Worm (Caenorhabditis elegans) whole organism, midembryonic: ENCODE measurements around the gene Y38E10A.8.

Source experiments
- T22C8.4 ChIP-seq: fragments of 200-800 bp; sonication (Bioruptor generic); IDR thresholded peaks from 2 replicates; pipeline ENCODE4 v1.3.6; 2022; ENCODE audit warnings: missing genetic modification characterization, missing compliant biosample characterization
- cog-1 ChIP-seq: sonication (generic microtip); optimal IDR thresholded peaks from 2 replicates; lab custom pipeline; 2016; ENCODE audit warnings: missing genetic modification characterization, missing compliant biosample characterization
- flt-1 ChIP-seq: fragments of 200-800 bp; sonication (Bioruptor generic); IDR thresholded peaks from 2 replicates; pipeline ENCODE4 v1.3.6; 2022; ENCODE audit warnings: missing genetic modification characterization, missing compliant biosample characterization
- klf-2 ChIP-seq: fragments of 200-800 bp; sonication (Bioruptor generic); conservative IDR thresholded peaks from 2 replicates; pipeline ENCODE4 v1.3.6; 2022; ENCODE audit warnings: missing genetic modification reagents, missing genetic modification characterization, missing compliant biosample characterization
- med-1 ChIP-seq: sonication (generic microtip); optimal IDR thresholded peaks from 2 replicates; lab custom pipeline; 2017; ENCODE audit warnings: missing genetic modification characterization, mild to moderate bottlenecking, missing compliant biosample characterization, antibody characterized with exemption, missing genetic modification reagents; ENCODE audit not compliant: insufficient read depth
- ref-1 ChIP-seq: fragments of 200-800 bp; sonication (Bioruptor generic); conservative IDR thresholded peaks from 2 replicates; pipeline ENCODE4 v1.3.6; 2022; ENCODE audit warnings: missing genetic modification reagents, missing genetic modification characterization, missing compliant biosample characterization
- tab-1 ChIP-seq: fragments of 200-800 bp; sonication (Bioruptor generic); IDR thresholded peaks from 2 replicates; pipeline ENCODE4 v1.3.6; 2022; ENCODE audit warnings: missing genetic modification characterization, missing compliant biosample characterization
- ztf-23 ChIP-seq: fragments of 200-800 bp; sonication (Bioruptor generic); IDR thresholded peaks from 2 replicates; pipeline ENCODE4 v1.3.6; 2022; ENCODE audit warnings: missing genetic modification reagents, missing genetic modification characterization, missing compliant biosample characterization
- ztf-29 ChIP-seq: fragments of 200-800 bp; sonication (Bioruptor generic); IDR thresholded peaks from 2 replicates; pipeline ENCODE4 v1.3.6; 2022; ENCODE audit warnings: missing genetic modification reagents, missing genetic modification characterization, missing compliant biosample characterization

Gene Y38E10A.8

ce11 chrII:12606900-12607299 lies at the start of gene Y38E10A.8:
Gene Y38E10A.8 (plus strand): TSS chrII:12607200.
- TF ChIP-seq klf-2 (GFP tag; lab: Robert Waterston, UW), result no peak
- TF ChIP-seq T22C8.4, result no peak
- TF ChIP-seq med-1 (GFP tag; lab: Kevin White, UChicago), result no peak

- no peak for TF ChIP-seq tab-1 (GFP tag; lab: Robert Waterston, UW)
- TF ChIP-seq ref-1, result no peak
- TF ChIP-seq T22C8.4, result no peak
- no peak for TF ChIP-seq klf-2 (GFP tag; lab: Robert Waterston, UW)
- no peak for TF ChIP-seq cog-1 (tag; lab: Kevin White, UChicago)
- no peak for TF ChIP-seq ztf-29 (GFP tag; lab: Robert Waterston, UW)
- no peak for TF ChIP-seq ztf-23 (GFP tag; lab: Robert Waterston, UW)
- TF ChIP-seq flt-1 (GFP tag; lab: Robert Waterston, UW), result no peak
These were observed 46.8 kb upstream of the Y38E10A.8 start, which contains the start of gene F49C5.12 for ce11 chrII:12560210-12560609. Gene F49C5.12 (minus strand): TSS chrII:12560310.

DNA sequence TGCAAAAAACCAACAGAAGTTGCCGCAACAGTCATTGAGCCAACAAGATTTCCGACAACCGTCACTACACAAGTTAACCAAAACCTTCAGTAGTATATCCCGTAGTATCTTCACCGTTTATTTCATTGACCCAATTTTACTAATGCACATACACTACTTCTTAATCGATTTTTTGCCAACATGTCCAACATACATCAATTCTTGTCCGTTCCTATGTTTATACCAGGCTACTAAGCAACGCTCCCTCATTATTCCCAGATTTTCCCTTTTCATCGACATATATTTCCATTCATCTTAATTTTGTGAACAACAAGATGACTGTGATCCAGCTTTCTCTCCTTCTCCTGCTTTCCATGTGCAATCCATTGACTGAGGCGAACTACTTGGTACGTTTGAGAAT lies 41.1 kb upstream of the Y38E10A.8 start, which contains the start of gene F49C5.7:
TSS of gene F49C5.7 (plus strand) at position 301 of the 400 bp plus-strand sequence.
- no peak for TF ChIP-seq klf-2 (GFP tag; lab: Robert Waterston, UW)
- TF ChIP-seq med-1 (GFP tag; lab: Kevin White, UChicago), result no peak
- TF ChIP-seq ztf-23 (GFP tag; lab: Robert Waterston, UW), result no peak
- TF ChIP-seq T22C8.4, result no peak
- TF ChIP-seq cog-1 (tag; lab: Kevin White, UChicago), result no peak
- no peak for TF ChIP-seq tab-1 (GFP tag; lab: Robert Waterston, UW)
- no peak for TF ChIP-seq flt-1 (GFP tag; lab: Robert Waterston, UW)
- no peak for TF ChIP-seq ref-1
- TF ChIP-seq ztf-29 (GFP tag; lab: Robert Waterston, UW), result no peak

ce11 chrII:12570523-12570922 lies 36.5 kb upstream of the Y38E10A.8 start, which contains the start of gene Y38E10A.1:
Gene Y38E10A.1 (minus strand): TSS chrII:12570623.
- TF ChIP-seq T22C8.4, result no peak
- no peak for TF ChIP-seq klf-2 (GFP tag; lab: Robert Waterston, UW)
- TF ChIP-seq ref-1, result no peak
- TF ChIP-seq ztf-29 (GFP tag; lab: Robert Waterston, UW), result no peak
- no peak for TF ChIP-seq tab-1 (GFP tag; lab: Robert Waterston, UW)
- TF ChIP-seq med-1 (GFP tag; lab: Kevin White, UChicago), result no peak
- no peak for TF ChIP-seq ztf-23 (GFP tag; lab: Robert Waterston, UW)

- TF ChIP-seq med-1 (GFP tag; lab: Kevin White, UChicago), result no peak
- TF ChIP-seq tab-1 (GFP tag; lab: Robert Waterston, UW), result no peak
- TF ChIP-seq klf-2 (GFP tag; lab: Robert Waterston, UW), result no peak
- no peak for TF ChIP-seq ref-1
- no peak for TF ChIP-seq cog-1 (tag; lab: Kevin White, UChicago)
- TF ChIP-seq T22C8.4, result no peak
- TF ChIP-seq ztf-29 (GFP tag; lab: Robert Waterston, UW), result no peak
- no peak for TF ChIP-seq ztf-23 (GFP tag; lab: Robert Waterston, UW)
- TF ChIP-seq flt-1 (GFP tag; lab: Robert Waterston, UW), result no peak
These were observed 34.2 kb upstream of the Y38E10A.8 start, which contains the start of gene Y38E10A.35 for ce11 chrII:12572760-12573159. Gene Y38E10A.35 (minus strand): TSS chrII:12572860.

DNA sequence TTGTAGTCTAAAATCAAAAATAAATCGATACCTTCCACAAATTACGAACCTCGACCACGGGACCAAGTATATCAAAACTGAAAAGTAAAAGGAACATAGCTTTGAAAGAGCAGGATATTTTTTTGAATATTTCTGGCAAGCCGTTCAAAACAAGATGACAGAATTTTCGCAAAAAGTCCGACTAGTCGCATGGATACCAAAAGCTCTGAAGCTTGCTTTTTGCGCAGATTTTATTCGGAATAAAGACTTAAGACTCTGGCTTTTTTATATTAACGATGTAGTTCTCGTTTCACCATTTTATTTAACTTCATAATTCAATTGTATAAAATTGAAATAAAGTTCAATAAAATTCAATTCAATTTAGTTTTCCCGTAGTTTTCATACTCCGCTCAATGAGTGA lies 33.5 kb upstream of the Y38E10A.8 start, which contains the start of gene Y38E10A.2:
TSS of gene Y38E10A.2 (minus strand) at position 101 of the 400 bp plus-strand sequence.
- TF ChIP-seq tab-1 (GFP tag; lab: Robert Waterston, UW) (no peak), ref-1 (no peak), med-1 (GFP tag; lab: Kevin White, UChicago) (no peak), ztf-23 (GFP tag; lab: Robert Waterston, UW) (no peak), flt-1 (GFP tag; lab: Robert Waterston, UW) (no peak), T22C8.4 (no peak), klf-2 (GFP tag; lab: Robert Waterston, UW) (no peak), cog-1 (tag; lab: Kevin White, UChicago) (no peak), ztf-29 (GFP tag; lab: Robert Waterston, UW) (no peak)

- no peak for TF ChIP-seq ref-1
- no peak for TF ChIP-seq ztf-29 (GFP tag; lab: Robert Waterston, UW)
- no peak for TF ChIP-seq ztf-23 (GFP tag; lab: Robert Waterston, UW)
- no peak for TF ChIP-seq tab-1 (GFP tag; lab: Robert Waterston, UW)
- no peak for TF ChIP-seq flt-1 (GFP tag; lab: Robert Waterston, UW)
- no peak for TF ChIP-seq klf-2 (GFP tag; lab: Robert Waterston, UW)
- TF ChIP-seq cog-1 (tag; lab: Kevin White, UChicago), result no peak
- TF ChIP-seq med-1 (GFP tag; lab: Kevin White, UChicago), result no peak
- TF ChIP-seq T22C8.4, result no peak
These were observed 32.3 kb upstream of the Y38E10A.8 start, which contains the start of gene Y38E10A.3 for ce11 chrII:12574668-12575067. Gene Y38E10A.3 (minus strand): TSS chrII:12574768.

DNA sequence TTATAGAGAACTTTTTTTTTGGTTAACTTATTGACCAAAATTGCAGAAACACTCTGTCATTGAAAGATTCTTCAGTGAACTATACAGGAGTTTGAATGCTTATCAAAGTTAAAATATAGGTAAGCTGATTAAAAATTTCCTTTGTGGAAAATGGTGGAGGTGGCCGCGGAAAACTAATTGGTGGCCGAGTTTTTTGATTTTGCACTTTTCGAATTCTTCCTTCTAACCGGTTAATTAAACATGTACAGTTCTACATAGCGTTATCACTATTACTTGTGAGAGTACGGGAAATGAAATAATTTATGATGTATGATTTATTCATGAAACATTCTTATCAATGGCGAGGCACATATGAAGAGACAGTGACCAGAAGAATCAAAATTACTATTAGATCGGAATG lies 29.2 kb upstream of the Y38E10A.8 start, which contains the start of gene clec-8:
TSS of gene clec-8 (minus strand) at position 308 of the 400 bp plus-strand sequence.
- no peak for TF ChIP-seq ref-1
- no peak for TF ChIP-seq ztf-23 (GFP tag; lab: Robert Waterston, UW)
- TF ChIP-seq flt-1 (GFP tag; lab: Robert Waterston, UW), result no peak
- TF ChIP-seq tab-1 (GFP tag; lab: Robert Waterston, UW), result no peak
- no peak for TF ChIP-seq T22C8.4
- no peak for TF ChIP-seq ztf-29 (GFP tag; lab: Robert Waterston, UW)
- TF ChIP-seq klf-2 (GFP tag; lab: Robert Waterston, UW), result no peak
- no peak for TF ChIP-seq cog-1 (tag; lab: Kevin White, UChicago)
- no peak for TF ChIP-seq med-1 (GFP tag; lab: Kevin White, UChicago)

- no peak for TF ChIP-seq flt-1 (GFP tag; lab: Robert Waterston, UW)
- TF ChIP-seq klf-2 (GFP tag; lab: Robert Waterston, UW), result no peak
- no peak for TF ChIP-seq ref-1
- no peak for TF ChIP-seq med-1 (GFP tag; lab: Kevin White, UChicago)
- no peak for TF ChIP-seq tab-1 (GFP tag; lab: Robert Waterston, UW)
- no peak for TF ChIP-seq ztf-23 (GFP tag; lab: Robert Waterston, UW)
- no peak for TF ChIP-seq T22C8.4
- TF ChIP-seq ztf-29 (GFP tag; lab: Robert Waterston, UW), result no peak
- no peak for TF ChIP-seq cog-1 (tag; lab: Kevin White, UChicago)
These were observed 26.0 kb upstream of the Y38E10A.8 start, which contains the start of gene clec-4 for ce11 chrII:12580952-12581351. Gene clec-4 (minus strand): TSS chrII:12581113.
